Fruit fly (Drosophila melanogaster): ENCODE data around the gene CG42821.
A peak's percentile ranks its signal among the peaks of the same experiment; 100 is the strongest.

CG42821 gene

dm6 chr3R:17401289-17401752, 11.6 kb upstream of the CG42821 start (continued):
- no peak for TF ChIP-seq salm (tag; optimal IDR thresholded peaks at IDR 0.05)
- TF ChIP-seq ato (GFP tag; IDR thresholded peaks at IDR 0.05; ENCODE audit: partially characterized antibody) = peak; percentile 81
- peak; percentile 18 for TF ChIP-seq CG8388 (GFP tag; optimal IDR thresholded peaks at IDR 0.05)
- no peak for TF ChIP-seq chm (GFP tag; IDR thresholded peaks at IDR 0.05)
- TF ChIP-seq shn (GFP tag; optimal IDR thresholded peaks at IDR 0.05) = peak; percentile 54
- TF ChIP-seq ab (GFP tag; optimal IDR thresholded peaks at IDR 0.05) = peak; percentile 11
- TF ChIP-seq CG34376 (GFP tag; optimal IDR thresholded peaks at IDR 0.05) = no peak
- no peak for TF ChIP-seq CG3726 (GFP tag; IDR thresholded peaks at IDR 0.05)
- peak; percentile 39 for TF ChIP-seq Fer3 (tag; optimal IDR thresholded peaks at IDR 0.05)
- peak; percentile 52 for TF ChIP-seq gsb-n (tag; optimal IDR thresholded peaks at IDR 0.05)
- TF ChIP-seq dysf (GFP tag; IDR thresholded peaks at IDR 0.05) = 0 out of 3 replicates have a peak, but pooled peaks have one; percentile 24
- TF ChIP-seq caup (GFP tag; optimal IDR thresholded peaks at IDR 0.05; ENCODE audit: severe bottlenecking) = peak; percentile 11
- TF ChIP-seq dmrt11E (tag; optimal IDR thresholded peaks at IDR 0.05) = peak; percentile 15
- peak; percentile 77 for TF ChIP-seq tna (GFP tag; IDR thresholded peaks at IDR 0.05; ENCODE audit: partially characterized antibody)
- TF ChIP-seq ftz-f1 (GFP tag; optimal IDR thresholded peaks at IDR 0.05) = no peak
- no peak for TF ChIP-seq bigmax (GFP tag; optimal IDR thresholded peaks at IDR 0.05)
- TF ChIP-seq hbn (GFP tag; IDR thresholded peaks at IDR 0.05; ENCODE audit: partially characterized antibody) = peak; percentile 72; the same call in 1 of the 2 replicates
- TF ChIP-seq CG2116 (GFP tag; optimal IDR thresholded peaks at IDR 0.05) = peak; percentile 83
- TF ChIP-seq CG31224 (GFP tag; IDR thresholded peaks at IDR 0.05) = no peak
- TF ChIP-seq CG9215 (GFP tag; IDR thresholded peaks at IDR 0.05) = no peak; the same call in 1 of the 2 replicates
- TF ChIP-seq fd102C (GFP tag; optimal IDR thresholded peaks at IDR 0.05) = no peak
- TF ChIP-seq kah (GFP tag; optimal IDR thresholded peaks at IDR 0.05) = no peak
- TF ChIP-seq CG2875 (GFP tag; optimal IDR thresholded peaks at IDR 0.05) = no peak
- peak; percentile 48 for TF ChIP-seq chn (GFP tag; optimal IDR thresholded peaks at IDR 0.05)
- TF ChIP-seq knrl (GFP tag; IDR thresholded peaks at IDR 0.05; ENCODE audit: partially characterized antibody) = peak; percentile 86
- TF ChIP-seq Atf-2 (GFP tag; optimal IDR thresholded peaks at IDR 0.05) = peak; percentile 47
- TF ChIP-seq Neu2 (GFP tag; optimal IDR thresholded peaks at IDR 0.05; ENCODE audit: borderline replicate concordance) = no peak
- TF ChIP-seq CG4404 (GFP tag; IDR thresholded peaks at IDR 0.05) = no peak
- no peak for TF ChIP-seq Jarid2 (GFP tag; optimal IDR thresholded peaks at IDR 0.05)
- TF ChIP-seq vnd (GFP tag; IDR thresholded peaks at IDR 0.05; ENCODE audit: partially characterized antibody) = peak; percentile 72
- TF ChIP-seq Chrac-16 (GFP tag; optimal IDR thresholded peaks at IDR 0.05) = peak; percentile 41
- no peak for TF ChIP-seq D19B (GFP tag; optimal IDR thresholded peaks at IDR 0.05)
- no peak for TF ChIP-seq Atf3 (GFP tag; optimal IDR thresholded peaks at IDR 0.05)
- peak; percentile 80 for TF ChIP-seq gem (tag; optimal IDR thresholded peaks at IDR 0.05)
- no peak for TF ChIP-seq jigr1 (GFP tag; IDR thresholded peaks at IDR 0.05)
- TF ChIP-seq Kr (GFP tag; optimal IDR thresholded peaks at IDR 0.05) = no peak
- TF ChIP-seq Ada2b (GFP tag; IDR thresholded peaks at IDR 0.05) = peak; percentile 51; the same call in 1 of the 2 replicates
- TF ChIP-seq Rx (GFP tag; IDR thresholded peaks at IDR 0.05) = no peak
- TF ChIP-seq dmrt99B (tag; optimal IDR thresholded peaks at IDR 0.05) = peak; percentile 47
- no peak for TF ChIP-seq hkb (optimal IDR thresholded peaks at IDR 0.05)
- TF ChIP-seq hkb (GFP tag; IDR thresholded peaks at IDR 0.05) = 0 out of 2 replicates have a peak, but pooled peaks have one; percentile 36
- TF ChIP-seq pan (optimal IDR thresholded peaks at IDR 0.05) = no peak
- peak in 1 of 2 experiments; percentile 58 for TF ChIP-seq pan (GFP tag; optimal IDR thresholded peaks at IDR 0.05 in 1 of 2, IDR thresholded peaks at IDR 0.05 in 1 of 2)
- no peak for TF ChIP-seq nom (GFP tag; optimal IDR thresholded peaks at IDR 0.05)
- peak; percentile 4 for TF ChIP-seq her (GFP tag; optimal IDR thresholded peaks at IDR 0.05)
- no peak for TF ChIP-seq fd96Cb (tag; optimal IDR thresholded peaks at IDR 0.05)
- TF ChIP-seq fru (optimal IDR thresholded peaks at IDR 0.05) = no peak
- no peak; the same call in 1 of the 2 replicates for TF ChIP-seq esg (GFP tag; conservative IDR thresholded peaks at IDR 0.05)
- TF ChIP-seq tap (tag; optimal IDR thresholded peaks at IDR 0.05) = no peak
- peak; percentile 52 for TF ChIP-seq sug (tag; optimal IDR thresholded peaks at IDR 0.05)
- TF ChIP-seq vfl (GFP tag; optimal IDR thresholded peaks at IDR 0.05) = peak; percentile 54

Data from whole organism, embryonic.